Fruit fly (Drosophila melanogaster) whole organism, wandering third instar larva: ENCODE measurements around the gene RpS21.

ENCODE experiments used
- CrebA ChIP-seq: fragments of 200-800 bp; sonication (Bioruptor generic); optimal IDR thresholded peaks from 2 replicates; lab custom pipeline; 2016; ENCODE audit warnings: missing biosample characterization, mild to moderate bottlenecking, missing genetic modification characterization, borderline replicate concordance
- Myc ChIP-seq: fragments of >200 bp; optimal IDR thresholded peaks from 2 replicates; lab custom pipeline; 2017
- N ChIP-seq: fragments of >200 bp; optimal IDR thresholded peaks from 2 replicates; lab custom pipeline; 2018; ENCODE audit warnings: missing biosample characterization, missing external identifiers, missing genetic modification characterization
- OdsH ChIP-seq: fragments of 200-800 bp; sonication (Bioruptor generic); optimal IDR thresholded peaks from 2 replicates; lab custom pipeline; 2016; ENCODE audit warnings: missing biosample characterization, mild to moderate bottlenecking, missing genetic modification characterization
- lola ChIP-seq: fragments of >200 bp; optimal IDR thresholded peaks from 2 replicates; lab custom pipeline; 2017; ENCODE audit warnings: missing biosample characterization, missing genetic modification characterization
- psq ChIP-seq: fragments of 200-800 bp; sonication (Bioruptor generic); optimal IDR thresholded peaks from 3 replicates; lab custom pipeline; 2017; ENCODE audit warnings: missing biosample characterization, mild to moderate bottlenecking, missing genetic modification characterization, moderate library complexity
- rgr ChIP-seq: fragments of 200-800 bp; sonication (Bioruptor generic); optimal IDR thresholded peaks from 3 replicates; lab custom pipeline; 2016; ENCODE audit warnings: missing biosample characterization, mild to moderate bottlenecking, missing genetic modification characterization
- sage ChIP-seq: fragments of 200-800 bp; sonication (Bioruptor generic); optimal IDR thresholded peaks from 2 replicates; lab custom pipeline; 2016; ENCODE audit warnings: missing biosample characterization, mild to moderate bottlenecking, missing genetic modification characterization
- tai ChIP-seq: sonication (Bioruptor generic); optimal IDR thresholded peaks from 2 replicates; lab custom pipeline; 2016; ENCODE audit warnings: missing biosample characterization, missing genetic modification characterization
- usp ChIP-seq: fragments of >200 bp; optimal IDR thresholded peaks from 2 replicates; lab custom pipeline; 2017; ENCODE audit warnings: missing biosample characterization, missing genetic modification characterization

The RpS21 gene

DNA sequence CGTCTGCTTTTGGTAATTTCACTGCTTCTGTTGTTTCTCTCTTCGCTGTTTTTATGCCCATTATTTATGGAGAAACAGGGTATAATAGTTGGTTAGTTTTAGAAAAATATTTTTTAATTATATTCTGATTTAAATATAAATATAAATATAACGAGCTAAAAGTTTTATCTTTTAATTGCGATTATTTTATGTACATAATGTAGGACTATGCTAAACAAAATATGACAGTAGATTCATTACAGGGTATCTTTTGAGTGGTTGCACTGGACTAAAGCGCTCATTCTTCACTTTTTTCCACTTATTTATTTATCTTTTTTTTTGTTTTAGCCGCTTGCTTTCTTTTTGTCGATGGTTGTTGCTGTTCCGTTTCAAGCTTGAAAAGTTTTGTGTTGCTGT lies 49.2 kb downstream of the RpS21 start (continued):
- no peak for TF ChIP-seq usp
- TF ChIP-seq CrebA (GFP tag; lab: Kevin White, UChicago), result no peak

DNA sequence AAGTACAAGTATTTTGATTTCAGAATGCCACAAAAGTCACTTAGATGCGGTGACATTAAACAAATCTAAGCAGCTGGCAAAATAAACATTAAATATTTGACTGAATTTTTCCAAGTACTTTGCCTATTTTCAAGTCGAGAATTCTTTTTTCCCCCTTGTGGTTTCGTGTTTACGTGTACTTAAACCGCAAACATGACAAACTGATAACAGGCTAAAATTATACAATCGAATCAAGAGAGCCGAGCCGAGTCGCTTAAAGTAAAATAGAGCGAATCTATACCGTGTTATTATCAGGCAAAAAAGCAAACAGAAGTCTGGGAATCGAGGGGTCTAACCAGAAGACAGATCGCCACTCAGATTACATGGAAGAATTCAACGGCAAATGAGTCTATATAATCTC lies 50.3 kb downstream of the RpS21 start:
- no peak for TF ChIP-seq tai (GFP tag; lab: Kevin White, UChicago)
- no peak for TF ChIP-seq lola (GFP tag; lab: Kevin White, UChicago)
- no peak for TF ChIP-seq rgr
- TF ChIP-seq usp, result no peak
- no peak for TF ChIP-seq Myc (lab: Kevin White, UChicago)
- no peak for TF ChIP-seq sage (GFP tag; lab: Kevin White, UChicago)
- no peak for TF ChIP-seq psq
- TF ChIP-seq N (GFP tag; lab: Kevin White, UChicago), result no peak
- TF ChIP-seq OdsH (GFP tag; lab: Kevin White, UChicago), result no peak
